Fruit fly (Drosophila melanogaster) whole organism, prepupa: ENCODE data around the gene Tm1.

Experiments
- CG11294 ChIP-seq: fragments of 200-800 bp; sonication (Bioruptor generic); IDR thresholded peaks from 2 replicates; pipeline ENCODE4 v1.3.6; 2022; ENCODE audit warnings: missing biosample characterization, missing genetic modification characterization
- CG3032 ChIP-seq: fragments of 200-800 bp; optimal IDR thresholded peaks from 2 replicates; lab custom pipeline; 2019; ENCODE audit warnings: missing biosample characterization, mild to moderate bottlenecking, missing genetic modification characterization, moderate library complexity
- CG31627 ChIP-seq: fragments of 200-800 bp; sonication (Bioruptor generic); optimal IDR thresholded peaks from 3 replicates; lab custom pipeline; 2016; ENCODE audit warnings: missing biosample characterization, missing genetic modification characterization
- CG34406 ChIP-seq: fragments of 200-800 bp; sonication (Bioruptor generic); optimal IDR thresholded peaks from 3 replicates; lab custom pipeline; 2016; ENCODE audit warnings: missing biosample characterization, missing genetic modification characterization
- CG8319 ChIP-seq: fragments of 200-800 bp; sonication (Bioruptor generic); optimal IDR thresholded peaks from 3 replicates; lab custom pipeline; 2016; ENCODE audit warnings: missing biosample characterization, missing genetic modification characterization
- Gug ChIP-seq: fragments of 200-800 bp; sonication (Bioruptor generic); IDR thresholded peaks from 2 replicates; pipeline ENCODE4 v1.3.6; 2022; ENCODE audit warnings: missing biosample characterization, missing genetic modification characterization
- Hr38 ChIP-seq: sonication (Bioruptor generic); optimal IDR thresholded peaks from 2 replicates; lab custom pipeline; 2016; ENCODE audit warnings: missing biosample characterization, missing genetic modification characterization
- Met ChIP-seq: fragments of 200-800 bp; sonication (Bioruptor generic); optimal IDR thresholded peaks from 3 replicates; lab custom pipeline; 2016; ENCODE audit warnings: missing biosample characterization, missing genetic modification characterization
- Sox15 ChIP-seq: fragments of 200-800 bp; sonication (Bioruptor generic); optimal IDR thresholded peaks from 3 replicates; lab custom pipeline; 2016; ENCODE audit warnings: missing biosample characterization, missing genetic modification characterization
- eg ChIP-seq: fragments of 200-800 bp; sonication (Bioruptor generic); IDR thresholded peaks from 3 replicates; pipeline ENCODE4 v1.3.6; 2022; ENCODE audit warnings: missing biosample characterization, missing genetic modification characterization
- fd85E ChIP-seq: fragments of 200-800 bp; sonication (Bioruptor generic); optimal IDR thresholded peaks from 3 replicates; lab custom pipeline; 2016; ENCODE audit warnings: missing biosample characterization, missing genetic modification characterization
- svp ChIP-seq: fragments of 200-800 bp; sonication (Bioruptor generic); peaks from one replicate; lab custom pipeline; 2016; ENCODE audit warnings: missing biosample characterization, missing genetic modification characterization

dm6 chr3R:15243046-15243356 lies 35.0 kb upstream of the Tm1 start:
- TF ChIP-seq Sox15 (GFP tag; lab: Kevin White, UChicago) (no peak), CG31627 (GFP tag; lab: Kevin White, UChicago) (no peak), Met (GFP tag; lab: Kevin White, UChicago) (no peak), svp (no peak), CG8319 (GFP tag; lab: Kevin White, UChicago) (no peak), CG34406 (no peak), CG11294 (GFP tag; lab: Robert Waterston, UW) (no peak), CG3032 (tag; lab: Kevin White, UChicago) (no peak), Gug (GFP tag; lab: Robert Waterston, UW) (no peak), Hr38 (GFP tag; lab: Kevin White, UChicago) (no peak), fd85E (GFP tag; lab: Kevin White, UChicago) (no peak), eg (no peak)
